Worm (Caenorhabditis elegans) whole organism, L4 larva: Measurements from ENCODE around the gene lsm-8.

Experiments used
- D1046.2 ChIP-seq: fragments of 200-800 bp; sonication (Bioruptor generic); IDR thresholded peaks from 2 replicates; pipeline ENCODE4 v1.3.6; 2022; ENCODE audit warnings: missing genetic modification characterization, missing compliant biosample characterization
- F26F4.8 ChIP-seq: fragments of 200-800 bp; sonication (Bioruptor generic); conservative IDR thresholded peaks from 2 replicates; pipeline ENCODE4 v1.3.6; 2022; ENCODE audit warnings: missing genetic modification characterization, missing compliant biosample characterization
- F49E8.2 ChIP-seq: sonication (generic microtip); optimal IDR thresholded peaks from 2 replicates; lab custom pipeline; 2016; ENCODE audit warnings: missing compliant biosample characterization, mild to moderate bottlenecking, missing genetic modification characterization, borderline replicate concordance
- T26A8.4 ChIP-seq: fragments of 200-800 bp; sonication (Bioruptor generic); IDR thresholded peaks from 2 replicates; pipeline ENCODE4 v1.3.6; 2022; ENCODE audit warnings: missing genetic modification characterization, missing compliant biosample characterization
- Y5F2A.4 ChIP-seq: fragments of 200-800 bp; sonication (Bioruptor generic); optimal IDR thresholded peaks from 2 replicates; lab custom pipeline; 2018; ENCODE audit warnings: mild to moderate bottlenecking, missing genetic modification characterization, missing compliant biosample characterization
- Y75B8A.6 ChIP-seq: fragments of 200-800 bp; sonication (Bioruptor generic); IDR thresholded peaks from 2 replicates; pipeline ENCODE4 v1.3.6; 2022; ENCODE audit warnings: missing genetic modification reagents, missing genetic modification characterization, missing compliant biosample characterization
- arid-1 ChIP-seq: fragments of 200-800 bp; sonication (Bioruptor generic); conservative IDR thresholded peaks from 2 replicates; pipeline ENCODE4 v1.3.6; 2022; ENCODE audit warnings: missing genetic modification reagents, missing genetic modification characterization, missing compliant biosample characterization
- ceh-20 ChIP-seq: fragments of 200-800 bp; sonication (Bioruptor generic); IDR thresholded peaks from 2 replicates; pipeline ENCODE4 v1.3.6; 2022; ENCODE audit warnings: missing genetic modification reagents, missing genetic modification characterization, missing compliant biosample characterization
- ceh-44 ChIP-seq: fragments of 200-800 bp; sonication (Bioruptor generic); IDR thresholded peaks from 2 replicates; pipeline ENCODE4 v1.3.6; 2022; ENCODE audit warnings: missing genetic modification reagents, missing genetic modification characterization, missing compliant biosample characterization
- ceh-62 ChIP-seq: sonication (generic microtip); optimal IDR thresholded peaks from 2 replicates; lab custom pipeline; 2017; ENCODE audit warnings: missing biosample characterization, missing genetic modification characterization
- cey-2 ChIP-seq: sonication (generic microtip); optimal IDR thresholded peaks from 3 replicates; lab custom pipeline; 2017; ENCODE audit warnings: missing genetic modification characterization, mild to moderate bottlenecking, missing compliant biosample characterization, antibody characterized with exemption, borderline replicate concordance; ENCODE audit not compliant: insufficient read depth
- daf-16 ChIP-seq, 3 experiments: sonication (generic microtip); optimal IDR thresholded peaks; 2 replicates each; lab custom pipeline; 2016 to 2017; ENCODE audit warnings: missing genetic modification characterization in 3 of 3, missing genetic modification reagents in 3 of 3, mild to moderate bottlenecking in 2 of 3, missing compliant biosample characterization in 2 of 3, missing biosample characterization in 1 of 3, moderate library complexity in 1 of 3
- dmd-6 ChIP-seq: fragments of 200-800 bp; sonication (Bioruptor generic); IDR thresholded peaks from 2 replicates; pipeline ENCODE4 v1.3.6; 2022; ENCODE audit warnings: missing genetic modification reagents, missing genetic modification characterization, missing compliant biosample characterization
- dpl-1 ChIP-seq: fragments of 150-350 bp; optimal IDR thresholded peaks from 2 replicates; lab custom pipeline; 2014; ENCODE audit warnings: missing biosample characterization, missing genetic modification reagents, missing genetic modification characterization
- duxl-1 ChIP-seq: sonication (generic microtip); optimal IDR thresholded peaks from 2 replicates; lab custom pipeline; 2016; ENCODE audit warnings: mild to moderate bottlenecking, missing genetic modification characterization, moderate library complexity, missing compliant biosample characterization; ENCODE audit not compliant: poor library complexity
- gei-8 ChIP-seq: fragments of 200-800 bp; sonication (Bioruptor generic); optimal IDR thresholded peaks from 2 replicates; lab custom pipeline; 2018; ENCODE audit warnings: mild to moderate bottlenecking, missing genetic modification characterization, missing compliant biosample characterization
- hlh-11 ChIP-seq: fragments of 200-800 bp; sonication (Bioruptor generic); optimal IDR thresholded peaks from 2 replicates; lab custom pipeline; 2018; ENCODE audit warnings: mild to moderate bottlenecking, missing genetic modification characterization, missing compliant biosample characterization
- hmg-1.1 ChIP-seq: fragments of 200-800 bp; sonication (Bioruptor generic); IDR thresholded peaks from 2 replicates; pipeline ENCODE4 v1.3.6; 2022; ENCODE audit warnings: missing genetic modification reagents, missing genetic modification characterization, missing compliant biosample characterization
- lim-7 ChIP-seq: fragments of 200-800 bp; sonication (Bioruptor generic); IDR thresholded peaks from 2 replicates; pipeline ENCODE4 v1.3.6; 2022; ENCODE audit warnings: missing genetic modification characterization, missing compliant biosample characterization
- lin-1 ChIP-seq: fragments of 200-800 bp; sonication (Bioruptor generic); IDR thresholded peaks from 2 replicates; pipeline ENCODE4 v1.3.6; 2022; ENCODE audit warnings: missing genetic modification reagents, missing genetic modification characterization, missing compliant biosample characterization
- lin-29 ChIP-seq: fragments of 200-800 bp; sonication (Bioruptor generic); IDR thresholded peaks from 2 replicates; pipeline ENCODE4 v1.3.6; 2022; ENCODE audit warnings: missing genetic modification reagents, missing genetic modification characterization, missing compliant biosample characterization
- lin-38 ChIP-seq: fragments of 200-800 bp; sonication (Bioruptor generic); IDR thresholded peaks from 2 replicates; pipeline ENCODE4 v1.3.6; 2022; ENCODE audit warnings: missing genetic modification reagents, missing genetic modification characterization, missing compliant biosample characterization
- lin-39 ChIP-seq: fragments of 150-350 bp; optimal IDR thresholded peaks from 2 replicates; lab custom pipeline; 2014; ENCODE audit warnings: missing biosample characterization, missing genetic modification reagents, missing genetic modification characterization
- lsy-2 ChIP-seq, 2 experiments: fragments of 150-350 bp in 1 of 2; sonication (generic microtip) in 1 of 2; optimal IDR thresholded peaks; 2 replicates each; lab custom pipeline; 2014 to 2017; ENCODE audit warnings: missing biosample characterization in 2 of 2, missing genetic modification characterization in 2 of 2
- mdt-29 ChIP-seq: fragments of 200-800 bp; sonication (Bioruptor generic); IDR thresholded peaks from 2 replicates; pipeline ENCODE4 v1.3.6; 2022; ENCODE audit warnings: missing genetic modification reagents, missing genetic modification characterization, missing compliant biosample characterization
- mep-1 ChIP-seq: fragments of 150-350 bp; sonication (generic microtip); optimal IDR thresholded peaks from 3 replicates; lab custom pipeline; 2014; ENCODE audit warnings: missing biosample characterization, missing genetic modification characterization
- mxl-2 ChIP-seq: fragments of 200-800 bp; sonication (Bioruptor generic); conservative IDR thresholded peaks from 2 replicates; pipeline ENCODE4 v1.3.6; 2022; ENCODE audit warnings: missing genetic modification reagents, missing genetic modification characterization, missing compliant biosample characterization
- mxl-3 ChIP-seq: fragments of 200-800 bp; sonication (Bioruptor generic); optimal IDR thresholded peaks from 2 replicates; lab custom pipeline; 2018; ENCODE audit warnings: mild to moderate bottlenecking, missing genetic modification characterization, missing compliant biosample characterization
- nhr-10 ChIP-seq: fragments of 150-350 bp; optimal IDR thresholded peaks from 2 replicates; lab custom pipeline; 2014; ENCODE audit warnings: missing biosample characterization, missing genetic modification characterization
- nhr-237 ChIP-seq: sonication (generic microtip); optimal IDR thresholded peaks from 2 replicates; lab custom pipeline; 2017; ENCODE audit warnings: missing biosample characterization, missing genetic modification characterization
- nhr-25 ChIP-seq: sonication (generic microtip); optimal IDR thresholded peaks from 2 replicates; lab custom pipeline; 2017; ENCODE audit warnings: missing genetic modification characterization, mild to moderate bottlenecking, missing compliant biosample characterization, antibody characterized with exemption, moderate library complexity, borderline replicate concordance; ENCODE audit not compliant: insufficient read depth
- nhr-41 ChIP-seq: fragments of 200-800 bp; sonication (Bioruptor generic); IDR thresholded peaks from 2 replicates; pipeline ENCODE4 v1.3.6; 2022; ENCODE audit warnings: missing genetic modification reagents, missing genetic modification characterization, missing compliant biosample characterization
- nhr-42 ChIP-seq: fragments of 200-800 bp; sonication (Bioruptor generic); IDR thresholded peaks from 2 replicates; pipeline ENCODE4 v1.3.6; 2022; ENCODE audit warnings: missing genetic modification characterization, missing compliant biosample characterization
- nhr-48 ChIP-seq: sonication (generic microtip); optimal IDR thresholded peaks from 2 replicates; lab custom pipeline; 2016; ENCODE audit warnings: mild to moderate bottlenecking, missing genetic modification characterization, missing compliant biosample characterization
- pha-4 ChIP-seq, 2 experiments: fragments of 150-350 bp in 1 of 2; fragments of 200-800 bp in 1 of 2; sonication (Bioruptor generic) in 1 of 2; IDR thresholded peaks in 1 of 2; optimal IDR thresholded peaks in 1 of 2; 2 replicates each; pipeline versions ENCODE4 v1.3.6 to Lab custom; 2014 to 2022; ENCODE audit warnings: missing genetic modification characterization in 2 of 2, missing genetic modification reagents in 2 of 2, missing biosample characterization in 1 of 2, missing compliant biosample characterization in 1 of 2
- pqm-1 ChIP-seq: sonication (generic microtip); optimal IDR thresholded peaks from 2 replicates; lab custom pipeline; 2017; ENCODE audit warnings: missing biosample characterization, missing genetic modification characterization
- sdz-12 ChIP-seq: fragments of 200-800 bp; sonication (Bioruptor generic); optimal IDR thresholded peaks from 2 replicates; lab custom pipeline; 2018; ENCODE audit warnings: mild to moderate bottlenecking, missing genetic modification characterization, missing compliant biosample characterization
- set-16 ChIP-seq: fragments of 200-800 bp; sonication (Bioruptor generic); IDR thresholded peaks from 2 replicates; pipeline ENCODE4 v1.3.6; 2022; ENCODE audit warnings: missing genetic modification reagents, missing genetic modification characterization, missing compliant biosample characterization
- snpc-1.2 ChIP-seq: fragments of 200-800 bp; sonication (Bioruptor generic); IDR thresholded peaks from 2 replicates; pipeline ENCODE4 v1.3.6; 2022; ENCODE audit warnings: missing genetic modification reagents, missing genetic modification characterization, missing compliant biosample characterization
- spr-3 ChIP-seq: fragments of 200-800 bp; sonication (Bioruptor generic); optimal IDR thresholded peaks from 2 replicates; lab custom pipeline; 2018; ENCODE audit warnings: mild to moderate bottlenecking, missing genetic modification characterization, missing compliant biosample characterization
- tag-97 ChIP-seq: fragments of 200-800 bp; sonication (Bioruptor generic); IDR thresholded peaks from 2 replicates; pipeline ENCODE4 v1.3.6; 2022; ENCODE audit warnings: missing genetic modification characterization, missing compliant biosample characterization
- unc-130 ChIP-seq: sonication (generic microtip); optimal IDR thresholded peaks from 2 replicates; lab custom pipeline; 2016; ENCODE audit warnings: missing genetic modification reagents, missing genetic modification characterization, missing compliant biosample characterization
- zfp-3 ChIP-seq: fragments of 200-800 bp; sonication (Bioruptor generic); conservative IDR thresholded peaks from 2 replicates; pipeline ENCODE4 v1.3.6; 2022; ENCODE audit warnings: missing genetic modification reagents, missing genetic modification characterization, missing compliant biosample characterization

Gene lsm-8

DNA sequence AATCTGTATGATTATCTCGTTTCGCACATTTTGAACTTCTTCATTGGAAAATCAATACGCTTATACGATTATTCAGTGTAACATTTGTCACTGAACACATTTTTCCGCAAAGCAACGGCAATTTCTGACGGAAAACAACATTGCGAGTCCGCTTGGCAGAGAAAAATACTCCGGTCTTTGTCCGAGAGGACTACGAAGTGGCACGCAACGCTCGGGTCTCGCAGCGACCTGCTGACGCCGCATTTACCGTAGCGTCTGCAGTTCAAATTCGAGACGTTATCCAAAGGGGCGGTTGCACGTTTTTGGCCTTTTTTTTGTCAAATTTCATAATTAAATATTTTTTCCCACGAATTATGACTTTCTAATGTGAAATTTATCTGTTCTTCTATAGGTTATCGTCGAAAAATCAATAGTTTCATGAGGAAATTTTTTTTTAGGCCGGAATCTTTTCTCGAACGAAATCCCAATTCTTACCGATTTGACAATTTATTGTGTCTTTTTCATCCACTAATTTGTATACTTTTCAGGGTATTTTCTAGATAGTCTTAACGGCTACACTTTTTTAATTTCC is 2.6 kb upstream of the lsm-8 start, which contains the start of gene sqd-1 (continued):
- no peak for TF ChIP-seq pqm-1 (tag; lab: Kevin White, UChicago)
- peak; percentile 85 for TF ChIP-seq lin-29 (GFP tag; lab: Robert Waterston, UW)
- TF ChIP-seq nhr-41 = peak; percentile 48; the same call in 1 of the 2 replicates
- TF ChIP-seq nhr-48 = peak; percentile 87
- peak; percentile 96 for TF ChIP-seq dmd-6
- no peak for TF ChIP-seq lin-39 (tag; lab: Kevin White, UChicago)
- TF ChIP-seq Y5F2A.4 (GFP tag; lab: Kevin White, UChicago) = peak; percentile 72
- TF ChIP-seq cey-2 (tag; lab: Kevin White, UChicago) = no peak
- TF ChIP-seq nhr-25 = peak; percentile 84
- TF ChIP-seq duxl-1 (tag; lab: Kevin White, UChicago) = peak; percentile 82
- peak; percentile 96 for TF ChIP-seq mep-1 (tag; lab: Kevin White, UChicago)
- TF ChIP-seq set-16 (GFP tag; lab: Robert Waterston, UW) = peak; percentile 78
- peak; percentile 96 for TF ChIP-seq hmg-1.1
- TF ChIP-seq arid-1 = peak; percentile 92
- TF ChIP-seq nhr-10 (tag; lab: Kevin White, UChicago) = peak; percentile 25
- no peak for TF ChIP-seq tag-97 (GFP tag; lab: Robert Waterston, UW)
- TF ChIP-seq Y75B8A.6 = peak; percentile 88

DNA sequence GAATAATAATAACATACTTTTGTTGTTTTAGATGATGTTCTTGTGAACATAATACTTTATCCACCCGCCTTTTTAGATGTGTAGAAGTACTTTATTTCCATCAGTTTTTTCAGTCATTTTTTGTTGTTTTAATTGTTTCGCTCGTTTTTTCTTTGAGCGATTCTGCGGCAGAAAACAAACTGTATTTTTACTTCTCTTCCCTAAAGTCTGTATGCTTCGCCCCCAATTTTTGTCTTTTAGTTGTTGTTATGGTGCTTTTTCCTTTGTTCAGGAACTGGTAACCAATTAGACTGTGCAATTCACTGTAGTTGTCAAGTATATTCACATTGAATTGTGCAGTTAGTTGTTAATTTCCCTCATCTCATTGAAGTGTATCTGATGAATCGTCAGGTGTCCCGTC is 554 bp upstream of the lsm-8 start:
- TF ChIP-seq Y5F2A.4 (GFP tag; lab: Kevin White, UChicago) (peak; percentile 3), nhr-237 (no peak), mxl-2 (0 out of 2 replicates have a peak, but pooled peaks have one; percentile 43), F49E8.2 (tag; lab: Kevin White, UChicago) (peak; percentile 51), lin-1 (GFP tag; lab: Robert Waterston, UW) (0 out of 2 replicates have a peak, but pooled peaks have one; percentile 8), snpc-1.2 (GFP tag; lab: Robert Waterston, UW) (peak; percentile 77), D1046.2 (no peak), pha-4 (GFP tag; IDR thresholded peaks at IDR 0.05; lab: Robert Waterston, UW) (peak; percentile 18; the same call in 1 of the 2 replicates), pha-4 (tag; optimal IDR thresholded peaks at IDR 0.05; lab: Kevin White, UChicago) (no peak), spr-3 (GFP tag; lab: Kevin White, UChicago) (peak; percentile 10), gei-8 (GFP tag; lab: Kevin White, UChicago) (no peak), lin-38 (GFP tag; lab: Robert Waterston, UW) (peak; percentile 64), F26F4.8 (no peak)

ce11 chrIV:6327363-6328015 is 1.2 kb downstream of the lsm-8 start:
- no peak for TF ChIP-seq Y75B8A.6
- TF ChIP-seq lim-7 (GFP tag; lab: Robert Waterston, UW) = no peak
- TF ChIP-seq hlh-11 (tag; lab: Kevin White, UChicago) = peak; percentile 46
- no peak for TF ChIP-seq Y5F2A.4 (GFP tag; lab: Kevin White, UChicago)
- TF ChIP-seq mdt-29 (GFP tag; lab: Robert Waterston, UW) = no peak
- TF ChIP-seq lin-38 (GFP tag; lab: Robert Waterston, UW) = peak; percentile 51
- TF ChIP-seq pqm-1 (tag; lab: Kevin White, UChicago) = peak; percentile 40
- no peak for TF ChIP-seq mxl-3
- peak in 1 of 2 experiments; percentile 59 for TF ChIP-seq lsy-2 (tag; optimal IDR thresholded peaks at IDR 0.05; lab: Kevin White, UChicago)
- TF ChIP-seq dpl-1 (GFP tag; lab: Kevin White, UChicago) = peak; percentile 17
- TF ChIP-seq nhr-237 = no peak
- TF ChIP-seq snpc-1.2 (GFP tag; lab: Robert Waterston, UW) = no peak
- no peak for TF ChIP-seq unc-130 (GFP tag; lab: Kevin White, UChicago)
- no peak for TF ChIP-seq sdz-12
- peak; percentile 43; the same call in 1 of the 2 replicates for TF ChIP-seq dmd-6
- no peak for TF ChIP-seq ceh-62 (tag; lab: Kevin White, UChicago)
- TF ChIP-seq F26F4.8 = no peak
- no peak for TF ChIP-seq daf-16 (GFP tag; optimal IDR thresholded peaks at IDR 0.05; lab: Kevin White, UChicago)
- peak; percentile 59 for TF ChIP-seq daf-16 (tag; optimal IDR thresholded peaks at IDR 0.05; lab: Kevin White, UChicago)
- no peak for TF ChIP-seq T26A8.4 (GFP tag; lab: Robert Waterston, UW)
- no peak for TF ChIP-seq zfp-3
- TF ChIP-seq mxl-2 = no peak
- no peak for TF ChIP-seq lin-1 (GFP tag; lab: Robert Waterston, UW)
- TF ChIP-seq nhr-42 (GFP tag; lab: Robert Waterston, UW) = no peak
- TF ChIP-seq ceh-44 (GFP tag; lab: Robert Waterston, UW) = no peak
- TF ChIP-seq ceh-20 = 0 out of 2 replicates have a peak, but pooled peaks have one; percentile 25
